Worm (Caenorhabditis elegans) whole organism, late embryonic: ENCODE data around the gene F56B3.4.
"Not testable (repeated sequence)": the region's sequence is repeated elsewhere in the genome, so short reads cannot be mapped to it uniquely, and the experiment has no call there.

Source experiments
- C08G9.2 ChIP-seq: sonication (generic microtip); optimal IDR thresholded peaks from 2 replicates; lab custom pipeline; 2016; ENCODE audit warnings: mild to moderate bottlenecking, missing genetic modification characterization, moderate library complexity, missing compliant biosample characterization
- C38D4.7 ChIP-seq: fragments of 200-800 bp; sonication (Bioruptor generic); optimal IDR thresholded peaks from 2 replicates; lab custom pipeline; 2018; ENCODE audit warnings: mild to moderate bottlenecking, missing genetic modification characterization, moderate library complexity, missing compliant biosample characterization
- F13H6.1 ChIP-seq: sonication (generic microtip); optimal IDR thresholded peaks from 2 replicates; lab custom pipeline; 2016; ENCODE audit warnings: missing genetic modification characterization, missing compliant biosample characterization
- K09A11.1 ChIP-seq: sonication (generic microtip); optimal IDR thresholded peaks from 2 replicates; lab custom pipeline; 2017; ENCODE audit warnings: antibody characterized with exemption, mild to moderate bottlenecking, missing genetic modification characterization, missing compliant biosample characterization; ENCODE audit not compliant: insufficient read depth
- T23F11.4 ChIP-seq: fragments of 200-800 bp; sonication (Bioruptor generic); optimal IDR thresholded peaks from 2 replicates; lab custom pipeline; 2018; ENCODE audit warnings: mild to moderate bottlenecking, missing genetic modification characterization, missing compliant biosample characterization
- ceh-14 ChIP-seq: sonication (generic microtip); optimal IDR thresholded peaks from 2 replicates; lab custom pipeline; 2016; ENCODE audit warnings: missing genotype, missing genetic modification characterization, missing compliant biosample characterization
- ceh-18 ChIP-seq: sonication (generic microtip); optimal IDR thresholded peaks from 2 replicates; lab custom pipeline; 2016; ENCODE audit warnings: missing genetic modification characterization, missing compliant biosample characterization
- ceh-2 ChIP-seq: sonication (generic microtip); optimal IDR thresholded peaks from 2 replicates; lab custom pipeline; 2016; ENCODE audit warnings: missing genotype, missing genetic modification characterization, missing compliant biosample characterization
- ceh-24 ChIP-seq: sonication (generic microtip); optimal IDR thresholded peaks from 2 replicates; lab custom pipeline; 2016; ENCODE audit warnings: mild to moderate bottlenecking, missing genetic modification characterization, missing compliant biosample characterization
- ceh-31 ChIP-seq: sonication (generic microtip); optimal IDR thresholded peaks from 2 replicates; lab custom pipeline; 2016; ENCODE audit warnings: missing genetic modification characterization, missing compliant biosample characterization
- ceh-34 ChIP-seq: sonication (generic microtip); optimal IDR thresholded peaks from 2 replicates; lab custom pipeline; 2016; ENCODE audit warnings: mild to moderate bottlenecking, missing genetic modification characterization, missing compliant biosample characterization
- ceh-45 ChIP-seq: fragments of 200-800 bp; sonication (Bioruptor generic); IDR thresholded peaks from 2 replicates; pipeline ENCODE4 v1.3.6; 2022; ENCODE audit warnings: missing genetic modification reagents, missing genetic modification characterization, missing compliant biosample characterization
- ceh-48 ChIP-seq: sonication (generic microtip); optimal IDR thresholded peaks from 2 replicates; lab custom pipeline; 2016; ENCODE audit warnings: missing genetic modification characterization, inconsistent platforms, missing compliant biosample characterization
- che-1 ChIP-seq: sonication (generic microtip); optimal IDR thresholded peaks from 2 replicates; lab custom pipeline; 2016; ENCODE audit warnings: mild to moderate bottlenecking, missing genetic modification characterization, missing compliant biosample characterization
- dmd-4 ChIP-seq: sonication (generic microtip); optimal IDR thresholded peaks from 2 replicates; lab custom pipeline; 2016; ENCODE audit warnings: borderline replicate concordance, missing genetic modification characterization, missing compliant biosample characterization
- elt-2 ChIP-seq: sonication (generic microtip); optimal IDR thresholded peaks from 2 replicates; lab custom pipeline; 2016; ENCODE audit warnings: missing genetic modification reagents, missing genetic modification characterization, missing compliant biosample characterization
- elt-4 ChIP-seq: sonication (generic microtip); optimal IDR thresholded peaks from 2 replicates; lab custom pipeline; 2016; ENCODE audit warnings: missing genetic modification characterization, missing compliant biosample characterization
- fax-1 ChIP-seq: sonication (generic microtip); optimal IDR thresholded peaks from 2 replicates; lab custom pipeline; 2016; ENCODE audit warnings: missing genotype, missing genetic modification characterization, missing compliant biosample characterization
- gmeb-2 ChIP-seq: sonication (generic microtip); optimal IDR thresholded peaks from 2 replicates; lab custom pipeline; 2016; ENCODE audit warnings: missing genetic modification characterization, inconsistent platforms, missing compliant biosample characterization
- hlh-15 ChIP-seq: sonication (generic microtip); optimal IDR thresholded peaks from 2 replicates; lab custom pipeline; 2016; ENCODE audit warnings: missing genetic modification characterization, missing compliant biosample characterization
- hlh-30 ChIP-seq: sonication (generic microtip); optimal IDR thresholded peaks from 2 replicates; lab custom pipeline; 2017; ENCODE audit warnings: antibody characterized with exemption, missing genetic modification characterization, missing compliant biosample characterization; ENCODE audit not compliant: insufficient read depth
- hlh-6 ChIP-seq: sonication (generic microtip); optimal IDR thresholded peaks from 2 replicates; lab custom pipeline; 2016; ENCODE audit warnings: missing genotype, missing genetic modification characterization, missing compliant biosample characterization
- hlh-8 ChIP-seq: sonication (generic microtip); optimal IDR thresholded peaks from 2 replicates; lab custom pipeline; 2016; ENCODE audit warnings: missing genotype, missing genetic modification characterization, missing compliant biosample characterization
- lin-11 ChIP-seq: fragments of 200-800 bp; sonication (Bioruptor generic); optimal IDR thresholded peaks from 2 replicates; lab custom pipeline; 2018; ENCODE audit warnings: mild to moderate bottlenecking, missing genetic modification characterization, missing compliant biosample characterization
- nhr-232 ChIP-seq: sonication (generic microtip); optimal IDR thresholded peaks from 2 replicates; lab custom pipeline; 2016; ENCODE audit warnings: missing genetic modification characterization, missing compliant biosample characterization
- pax-1 ChIP-seq: fragments of 150-350 bp; optimal IDR thresholded peaks from 2 replicates; lab custom pipeline; 2014; ENCODE audit warnings: missing biosample characterization, missing genetic modification characterization
- pros-1 ChIP-seq: fragments of 150-350 bp; optimal IDR thresholded peaks from 2 replicates; lab custom pipeline; 2014; ENCODE audit warnings: missing biosample characterization, missing genetic modification reagents, missing genetic modification characterization
- rnt-1 ChIP-seq: sonication (generic microtip); optimal IDR thresholded peaks from 2 replicates; lab custom pipeline; 2016; ENCODE audit warnings: missing genetic modification characterization, missing compliant biosample characterization
- syd-9 ChIP-seq: sonication (generic microtip); optimal IDR thresholded peaks from 2 replicates; lab custom pipeline; 2016; ENCODE audit warnings: mild to moderate bottlenecking, missing genetic modification characterization, moderate library complexity, missing compliant biosample characterization
- tbx-2 ChIP-seq: sonication (generic microtip); optimal IDR thresholded peaks from 2 replicates; lab custom pipeline; 2016; ENCODE audit warnings: missing genetic modification characterization, missing compliant biosample characterization
- ttx-3 ChIP-seq: sonication (generic microtip); optimal IDR thresholded peaks from 2 replicates; lab custom pipeline; 2016; ENCODE audit warnings: missing genetic modification reagents, missing genetic modification characterization, missing compliant biosample characterization
- unc-3 ChIP-seq, 2 experiments: fragments of 200-800 bp in 1 of 2; sonication (Bioruptor generic) in 1 of 2; sonication (generic microtip) in 1 of 2; conservative IDR thresholded peaks in 1 of 2; optimal IDR thresholded peaks in 1 of 2; 2 replicates each; pipeline versions ENCODE4 v1.3.6 to Lab custom; 2016 to 2022; ENCODE audit warnings: missing compliant biosample characterization in 2 of 2, missing genetic modification characterization in 2 of 2, missing genetic modification reagents in 1 of 2
- ztf-16 ChIP-seq: sonication (generic microtip); optimal IDR thresholded peaks from 2 replicates; lab custom pipeline; 2017; ENCODE audit warnings: missing genetic modification characterization, missing compliant biosample characterization

Gene F56B3.4

ce11 chrIV:817879-818278, 23.8 kb upstream of the F56B3.4 start:
- TF ChIP-seq C38D4.7 (GFP tag; lab: Kevin White, UChicago), result no peak
- no peak for TF ChIP-seq ztf-16 (tag; lab: Kevin White, UChicago)
- no peak for TF ChIP-seq hlh-6 (tag; lab: Kevin White, UChicago)
- no peak for TF ChIP-seq ceh-24 (tag; lab: Kevin White, UChicago)
- no peak for TF ChIP-seq pax-1 (tag; lab: Kevin White, UChicago)
- no peak for TF ChIP-seq syd-9 (tag; lab: Kevin White, UChicago)
- no peak for TF ChIP-seq T23F11.4 (GFP tag; lab: Kevin White, UChicago)
- TF ChIP-seq nhr-232, result no peak
- TF ChIP-seq dmd-4 (tag; lab: Kevin White, UChicago), result no peak
- no peak for TF ChIP-seq elt-4

DNA sequence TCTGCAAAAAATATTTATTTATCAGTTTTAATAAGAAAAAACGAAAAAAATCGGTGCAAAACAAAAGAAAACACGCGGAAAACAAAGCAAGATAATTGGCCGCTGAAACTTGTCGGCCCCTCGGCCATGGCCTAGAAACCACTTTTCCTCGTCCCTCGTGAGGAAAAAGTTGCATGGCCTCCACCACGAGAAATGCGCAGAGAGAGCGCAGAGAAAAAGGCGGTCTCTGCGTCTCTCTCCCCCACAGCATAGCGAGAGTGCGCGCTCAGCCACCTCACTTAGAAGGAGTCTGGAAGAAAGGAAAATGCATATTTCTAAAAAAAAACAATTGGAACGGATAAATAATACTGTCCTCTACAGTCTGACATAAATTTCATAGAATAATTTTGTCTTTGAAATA, 19.3 kb upstream of the F56B3.4 start:
- TF ChIP-seq rnt-1 (tag; lab: Kevin White, UChicago) (peak; percentile 16), ceh-45 (0 out of 2 replicates have a peak, but pooled peaks have one; percentile 36), ceh-34 (peak; percentile 7), C08G9.2 (tag; lab: Kevin White, UChicago) (peak; percentile 56), ceh-31 (tag; lab: Kevin White, UChicago) (peak; percentile 58), tbx-2 (tag; lab: Kevin White, UChicago) (peak; percentile 37), unc-3 (GFP tag; conservative IDR thresholded peaks at IDR 0.05; lab: Robert Waterston, UW) (peak; percentile 23; the same call in 1 of the 2 replicates), ceh-2 (tag; lab: Kevin White, UChicago) (peak; percentile 20), hlh-30 (peak; percentile 4)
- TF ChIP-seq unc-3 (tag; optimal IDR thresholded peaks at IDR 0.05; lab: Kevin White, UChicago), result not testable (repeated sequence)

DNA sequence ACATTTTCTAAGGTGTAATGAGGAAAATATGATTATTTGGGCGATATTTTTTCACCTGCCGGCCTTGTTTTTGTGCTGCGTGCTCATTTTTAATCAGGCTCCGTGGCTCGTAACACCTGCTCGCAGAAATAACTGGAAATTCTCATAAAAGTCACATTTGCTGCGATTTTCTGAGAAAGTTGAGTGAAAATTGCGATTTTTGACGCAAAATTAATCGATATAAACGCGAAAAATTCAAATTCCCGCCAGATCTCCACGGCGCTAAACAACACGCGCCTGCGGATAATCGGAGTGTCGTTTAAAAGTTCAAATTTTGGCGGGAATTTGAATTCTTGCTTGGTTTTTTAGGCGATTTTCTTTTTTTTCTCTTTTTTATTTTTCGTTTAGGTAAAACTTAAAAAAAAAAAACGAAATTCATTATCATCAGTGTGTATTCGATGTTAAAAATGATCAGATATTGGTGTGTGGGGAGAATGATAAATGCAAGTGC, 13.0 kb upstream of the F56B3.4 start, which contains the start of gene Y55F3BL.6:
Gene Y55F3BL.6, minus strand, starts transcription at position 51 of the 490 bp plus-strand sequence.
- no peak for TF ChIP-seq K09A11.1 (tag; lab: Kevin White, UChicago)
- no peak for TF ChIP-seq elt-2 (tag; lab: Kevin White, UChicago)
- TF ChIP-seq gmeb-2 (tag; lab: Kevin White, UChicago), result no peak
- TF ChIP-seq hlh-8 (tag; lab: Kevin White, UChicago), result no peak
- no peak for TF ChIP-seq ttx-3
- no peak for TF ChIP-seq pros-1
- no peak for TF ChIP-seq ceh-45
- TF ChIP-seq ceh-31 (tag; lab: Kevin White, UChicago), result no peak
- TF ChIP-seq lin-11, result no peak
- no peak for TF ChIP-seq fax-1
- TF ChIP-seq rnt-1 (tag; lab: Kevin White, UChicago), result no peak
- no peak for TF ChIP-seq che-1

- peak; percentile 27 for TF ChIP-seq ceh-48
- no peak for TF ChIP-seq hlh-15 (tag; lab: Kevin White, UChicago)
These were observed 11.6 kb upstream of the F56B3.4 start for ce11 chrIV:805693-806092.

DNA sequence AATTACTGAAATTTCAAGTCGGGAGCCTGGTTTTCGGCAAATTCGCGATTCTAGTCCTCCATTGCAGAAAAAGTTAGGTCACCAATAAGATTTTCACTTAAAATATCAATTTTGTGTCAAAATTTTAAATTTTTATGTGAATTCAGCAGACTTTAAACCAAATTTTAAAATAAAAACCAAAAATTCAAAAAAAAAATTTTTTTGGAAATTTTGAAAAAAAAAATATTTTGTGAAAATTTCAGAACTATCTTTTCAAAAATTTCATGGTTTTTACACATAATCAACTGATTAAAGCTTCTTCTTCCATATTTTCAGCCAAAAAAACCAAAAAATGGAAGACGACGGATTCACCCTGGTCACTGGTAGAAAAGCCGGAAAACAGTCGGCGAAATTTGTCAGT, 10.7 kb upstream of the F56B3.4 start, which contains the start of gene Y55F3BL.4:
Gene Y55F3BL.4, plus strand, starts transcription at position 301 of the 400 bp plus-strand sequence.
- no peak for TF ChIP-seq ceh-14 (tag; lab: Kevin White, UChicago)
- no peak for TF ChIP-seq ztf-16 (tag; lab: Kevin White, UChicago)
- TF ChIP-seq nhr-232, result no peak
- TF ChIP-seq ceh-45, result no peak
- no peak for TF ChIP-seq F13H6.1 (tag; lab: Kevin White, UChicago)
- TF ChIP-seq ceh-18 (tag; lab: Kevin White, UChicago), result no peak
- TF ChIP-seq gmeb-2 (tag; lab: Kevin White, UChicago), result no peak
- no peak for TF ChIP-seq C08G9.2 (tag; lab: Kevin White, UChicago)
